Worm (Caenorhabditis elegans) whole organism, early embryonic: ENCODE measurements around the gene unc-36.

ENCODE experiments used
- B0310.2 ChIP-seq: sonication (generic microtip); optimal IDR thresholded peaks from 2 replicates; lab custom pipeline; 2016; ENCODE audit warnings: mild to moderate bottlenecking, missing genetic modification characterization, missing compliant biosample characterization
- F13C5.2 ChIP-seq: sonication (generic microtip); optimal IDR thresholded peaks from 2 replicates; lab custom pipeline; 2017; ENCODE audit warnings: mild to moderate bottlenecking, missing genetic modification characterization, inconsistent platforms, missing compliant biosample characterization
- aly-1 ChIP-seq: sonication (generic microtip); optimal IDR thresholded peaks from 2 replicates; lab custom pipeline; 2016; ENCODE audit warnings: missing genetic modification characterization, missing compliant biosample characterization
- ama-1 ChIP-seq: fragments of 150-350 bp; optimal IDR thresholded peaks from 2 replicates; lab custom pipeline; 2014
- ceh-13 ChIP-seq: fragments of 200-800 bp; sonication (Bioruptor generic); optimal IDR thresholded peaks from 2 replicates; lab custom pipeline; 2018; ENCODE audit warnings: mild to moderate bottlenecking, missing genetic modification characterization, missing compliant biosample characterization
- ceh-36 ChIP-seq: sonication (generic microtip); optimal IDR thresholded peaks from 2 replicates; lab custom pipeline; 2016; ENCODE audit warnings: missing genetic modification characterization, inconsistent platforms, missing compliant biosample characterization
- ets-7 ChIP-seq: sonication (generic microtip); optimal IDR thresholded peaks from 2 replicates; lab custom pipeline; 2016; ENCODE audit warnings: missing genotype, missing genetic modification characterization, missing compliant biosample characterization
- flt-1 ChIP-seq: fragments of 200-800 bp; sonication (Bioruptor generic); IDR thresholded peaks from 2 replicates; pipeline ENCODE4 v1.3.6; 2022; ENCODE audit warnings: missing genetic modification characterization, missing compliant biosample characterization
- hmbx-1 ChIP-seq: sonication (generic microtip); optimal IDR thresholded peaks from 2 replicates; lab custom pipeline; 2016; ENCODE audit warnings: mild to moderate bottlenecking, missing genetic modification characterization, missing compliant biosample characterization
- hmg-4 ChIP-seq: fragments of 200-800 bp; sonication (Bioruptor generic); optimal IDR thresholded peaks from 2 replicates; lab custom pipeline; 2018; ENCODE audit warnings: mild to moderate bottlenecking, missing genetic modification characterization, missing compliant biosample characterization
- hnd-1 ChIP-seq: sonication (generic microtip); optimal IDR thresholded peaks from 2 replicates; lab custom pipeline; 2016; ENCODE audit warnings: missing genetic modification characterization, missing compliant biosample characterization
- pes-1 ChIP-seq: fragments of 200-800 bp; sonication (Bioruptor generic); IDR thresholded peaks from 2 replicates; pipeline ENCODE4 v1.3.6; 2022; ENCODE audit warnings: missing genetic modification reagents, missing genetic modification characterization, missing compliant biosample characterization
- scrt-1 ChIP-seq: fragments of 200-800 bp; sonication (Bioruptor generic); IDR thresholded peaks from 2 replicates; pipeline ENCODE4 v1.3.6; 2022; ENCODE audit warnings: missing genetic modification characterization, missing compliant biosample characterization
- sea-1 ChIP-seq: fragments of 200-800 bp; sonication (Bioruptor generic); conservative IDR thresholded peaks from 2 replicates; pipeline ENCODE4 v1.3.6; 2022; ENCODE audit warnings: missing genetic modification characterization, missing compliant biosample characterization
- tbx-11 ChIP-seq: fragments of 200-800 bp; sonication (Bioruptor generic); IDR thresholded peaks from 2 replicates; pipeline ENCODE4 v1.3.6; 2022; ENCODE audit warnings: missing genetic modification characterization, missing compliant biosample characterization
- tbx-37 ChIP-seq: fragments of 200-800 bp; sonication (Bioruptor generic); conservative IDR thresholded peaks from 2 replicates; pipeline ENCODE4 v1.3.6; 2022; ENCODE audit warnings: missing genetic modification reagents, missing genetic modification characterization, missing compliant biosample characterization
- tra-4 ChIP-seq: sonication (generic microtip); optimal IDR thresholded peaks from 2 replicates; lab custom pipeline; 2017; ENCODE audit warnings: missing genetic modification characterization, missing compliant biosample characterization

unc-36 gene

DNA sequence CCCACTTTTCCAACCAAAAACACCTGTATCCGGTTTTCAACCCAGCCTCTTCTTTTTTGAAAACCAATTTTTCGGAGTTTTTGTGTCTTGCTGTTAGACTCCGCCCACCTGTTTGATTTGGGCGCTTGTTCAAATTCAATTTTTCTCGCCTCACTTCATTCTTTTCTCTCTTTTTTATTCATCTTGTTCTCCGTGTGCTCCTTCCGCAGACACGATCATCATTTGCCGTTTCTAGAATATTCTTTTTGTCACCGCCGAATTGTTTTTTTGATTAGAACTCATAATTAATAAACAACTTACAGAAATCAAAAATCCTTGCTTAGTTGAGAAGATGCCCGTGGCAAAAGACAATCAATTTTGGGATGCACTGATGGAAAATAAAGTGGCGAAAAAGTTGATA lies 22.1 kb downstream of the unc-36 start, which contains the start of gene C50C3.5:
C50C3.5 (plus strand) TSS at position 301 of the 400 bp plus-strand sequence.
- no peak for TF ChIP-seq B0310.2 (tag; lab: Kevin White, UChicago)
- no peak for TF ChIP-seq ama-1 (lab: Kevin White, UChicago)
- no peak for TF ChIP-seq hnd-1
- TF ChIP-seq sea-1 (GFP tag; lab: Robert Waterston, UW): no peak
- TF ChIP-seq F13C5.2 (tag; lab: Kevin White, UChicago): no peak
- no peak for TF ChIP-seq ceh-36 (tag; lab: Kevin White, UChicago)

DNA sequence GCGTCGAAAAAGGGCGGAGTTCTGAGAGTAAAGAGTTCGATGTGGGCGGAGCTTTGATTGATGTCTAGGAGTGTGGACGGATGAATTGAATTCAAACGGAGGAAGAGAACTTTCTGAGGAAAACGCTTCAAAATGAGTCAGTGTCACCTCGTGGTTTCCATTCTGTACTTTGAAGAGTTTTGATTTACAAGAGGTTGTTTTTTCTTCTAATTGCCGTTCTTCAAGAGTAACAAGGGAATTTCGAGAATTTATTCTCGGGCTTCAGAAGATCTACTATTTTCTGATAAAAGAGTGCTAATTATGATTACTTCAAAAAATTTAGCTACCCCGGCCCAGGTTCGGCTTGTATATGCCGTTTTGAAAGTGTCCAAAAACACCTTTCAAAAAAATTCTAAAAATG lies 24.8 kb downstream of the unc-36 start, which contains the start of gene C50C3.12:
C50C3.12 (plus strand) TSS at position 301 of the 400 bp plus-strand sequence.
- TF ChIP-seq B0310.2 (tag; lab: Kevin White, UChicago) (no peak), F13C5.2 (tag; lab: Kevin White, UChicago) (no peak), scrt-1 (GFP tag; lab: Robert Waterston, UW) (no peak), ets-7 (tag; lab: Kevin White, UChicago) (no peak), ama-1 (lab: Kevin White, UChicago) (no peak), aly-1 (no peak), tbx-11 (GFP tag; lab: Robert Waterston, UW) (no peak), ceh-13 (GFP tag; lab: Kevin White, UChicago) (no peak), hnd-1 (no peak), hmbx-1 (tag; lab: Kevin White, UChicago) (no peak), hmg-4 (GFP tag; lab: Kevin White, UChicago) (no peak), pes-1 (no peak), tra-4 (tag; lab: Kevin White, UChicago) (no peak), flt-1 (GFP tag; lab: Robert Waterston, UW) (no peak), tbx-37 (GFP tag; lab: Robert Waterston, UW) (no peak), ceh-36 (tag; lab: Kevin White, UChicago) (no peak), sea-1 (GFP tag; lab: Robert Waterston, UW) (no peak)

DNA sequence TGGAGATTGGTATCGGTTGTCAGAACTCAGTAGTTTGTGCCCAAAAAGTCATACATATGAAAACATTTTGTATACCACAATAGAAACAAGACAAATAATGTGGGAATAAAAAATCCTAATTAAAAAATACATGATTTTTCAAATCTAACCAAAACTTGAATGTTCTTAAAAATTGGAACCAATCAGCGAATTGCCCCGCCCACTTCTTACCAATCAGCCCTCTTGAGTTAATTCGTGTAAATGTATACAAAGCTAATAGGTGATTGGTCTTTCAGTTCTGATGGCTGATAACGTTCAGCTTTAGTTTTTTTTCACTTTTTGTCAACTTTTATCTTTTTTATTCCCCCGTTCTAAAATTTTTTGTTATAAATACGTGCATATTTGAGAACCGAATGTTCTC lies 25.8 kb downstream of the unc-36 start:
- no peak for TF ChIP-seq hmg-4 (GFP tag; lab: Kevin White, UChicago)
- TF ChIP-seq scrt-1 (GFP tag; lab: Robert Waterston, UW): no peak
- TF ChIP-seq ama-1 (lab: Kevin White, UChicago): no peak
- no peak for TF ChIP-seq flt-1 (GFP tag; lab: Robert Waterston, UW)

DNA sequence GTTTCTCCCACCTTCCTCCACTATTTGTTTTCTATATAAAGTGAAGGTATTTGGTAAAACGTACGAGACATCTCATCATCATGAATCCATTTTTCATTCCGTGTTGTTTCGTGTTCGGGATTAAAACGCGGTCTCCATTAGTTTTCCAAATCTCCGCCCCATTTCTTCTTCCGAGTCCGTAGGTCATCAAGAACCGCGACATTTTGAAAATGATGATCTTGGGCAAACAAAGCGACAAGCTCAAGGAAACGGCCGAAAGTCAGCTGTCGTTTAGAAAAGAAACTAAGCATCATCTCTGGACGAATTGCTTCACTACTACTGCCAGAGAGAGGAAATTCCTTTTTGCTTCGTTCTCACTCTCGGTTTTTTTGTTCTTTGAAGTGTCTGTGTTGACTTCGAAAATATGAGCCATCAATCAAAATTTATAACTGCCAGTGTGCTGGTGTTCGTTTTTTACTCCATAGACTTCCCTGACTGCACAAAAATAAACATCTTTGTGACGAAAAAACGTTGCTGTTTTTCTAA lies 28.3 kb downstream of the unc-36 start:
- TF ChIP-seq F13C5.2 (tag; lab: Kevin White, UChicago) (no peak), hnd-1 (no peak), hmbx-1 (tag; lab: Kevin White, UChicago) (no peak), tbx-37 (GFP tag; lab: Robert Waterston, UW) (no peak), pes-1 (no peak), tra-4 (tag; lab: Kevin White, UChicago) (no peak), ets-7 (tag; lab: Kevin White, UChicago) (no peak), ceh-13 (GFP tag; lab: Kevin White, UChicago) (no peak), B0310.2 (tag; lab: Kevin White, UChicago) (no peak), sea-1 (GFP tag; lab: Robert Waterston, UW) (no peak), tbx-11 (GFP tag; lab: Robert Waterston, UW) (no peak), ceh-36 (tag; lab: Kevin White, UChicago) (no peak)

DNA sequence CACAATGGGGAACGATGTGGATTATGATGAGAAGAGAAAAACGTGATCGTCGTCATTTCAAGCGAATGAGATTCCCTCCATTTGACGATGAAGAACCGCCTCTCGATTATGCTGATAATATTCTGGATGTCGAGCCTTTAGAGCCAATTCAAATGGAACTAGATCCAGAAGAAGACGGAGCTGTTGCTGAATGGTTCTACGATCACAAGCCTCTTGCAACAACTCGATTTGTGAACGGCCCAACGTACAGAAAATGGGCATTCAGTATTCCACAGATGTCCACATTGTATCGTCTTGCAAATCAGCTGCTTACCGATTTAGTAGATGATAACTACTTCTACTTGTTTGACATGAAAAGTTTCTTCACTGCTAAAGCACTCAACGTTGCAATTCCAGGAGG lies 36.2 kb downstream of the unc-36 start:
- TF ChIP-seq tbx-11 (GFP tag; lab: Robert Waterston, UW) (no peak), tra-4 (tag; lab: Kevin White, UChicago) (no peak), ets-7 (tag; lab: Kevin White, UChicago) (no peak), B0310.2 (tag; lab: Kevin White, UChicago) (no peak)

DNA sequence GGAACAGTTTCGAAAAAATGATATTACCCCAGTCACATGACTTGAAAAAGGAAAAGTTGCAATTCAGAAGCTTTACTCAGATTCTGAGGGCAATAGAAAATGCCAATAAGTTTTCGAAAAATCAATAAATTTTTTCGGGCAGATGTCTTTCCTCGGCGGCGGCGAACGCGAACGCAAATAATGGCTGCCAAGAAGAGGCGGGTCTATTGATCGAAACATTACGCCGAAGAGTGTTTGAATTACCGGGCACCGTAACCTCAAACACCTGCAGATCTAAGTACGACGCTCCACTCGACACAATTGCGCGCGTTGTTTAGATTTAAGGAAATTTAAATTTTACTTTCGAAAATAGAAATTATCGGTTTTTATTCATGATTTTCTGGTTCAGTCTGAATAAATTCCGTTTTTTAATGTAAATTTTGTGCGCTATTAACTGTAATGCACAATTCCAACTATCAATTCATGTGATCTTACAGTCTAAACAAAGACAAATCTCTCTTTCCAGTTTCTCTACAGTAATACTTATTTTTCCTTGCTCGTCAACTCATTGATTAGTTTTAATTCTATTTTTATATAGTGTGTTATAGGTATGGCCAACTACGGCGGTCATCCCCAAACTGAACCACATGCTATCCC lies 37.1 kb downstream of the unc-36 start, which contains the start of gene prp-8:
prp-8 (plus strand) TSS at position 586 of the 636 bp plus-strand sequence.
- TF ChIP-seq ets-7 (tag; lab: Kevin White, UChicago): no peak
- TF ChIP-seq tra-4 (tag; lab: Kevin White, UChicago): no peak
- no peak for TF ChIP-seq ceh-36 (tag; lab: Kevin White, UChicago)
- no peak for TF ChIP-seq hmbx-1 (tag; lab: Kevin White, UChicago)
- no peak for TF ChIP-seq hnd-1
- no peak for TF ChIP-seq tbx-11 (GFP tag; lab: Robert Waterston, UW)
- TF ChIP-seq ceh-13 (GFP tag; lab: Kevin White, UChicago): no peak
- peak; percentile 41 for TF ChIP-seq F13C5.2 (tag; lab: Kevin White, UChicago)
- peak; percentile 60 for TF ChIP-seq hmg-4 (GFP tag; lab: Kevin White, UChicago)
- no peak for TF ChIP-seq aly-1
- TF ChIP-seq ama-1 (lab: Kevin White, UChicago): no peak
- peak; percentile 38; the same call in 1 of the 2 replicates for TF ChIP-seq flt-1 (GFP tag; lab: Robert Waterston, UW)
- no peak for TF ChIP-seq sea-1 (GFP tag; lab: Robert Waterston, UW)
- TF ChIP-seq tbx-37 (GFP tag; lab: Robert Waterston, UW): peak; percentile 47; the same call in 1 of the 2 replicates
- no peak for TF ChIP-seq scrt-1 (GFP tag; lab: Robert Waterston, UW)
- TF ChIP-seq B0310.2 (tag; lab: Kevin White, UChicago): no peak

DNA sequence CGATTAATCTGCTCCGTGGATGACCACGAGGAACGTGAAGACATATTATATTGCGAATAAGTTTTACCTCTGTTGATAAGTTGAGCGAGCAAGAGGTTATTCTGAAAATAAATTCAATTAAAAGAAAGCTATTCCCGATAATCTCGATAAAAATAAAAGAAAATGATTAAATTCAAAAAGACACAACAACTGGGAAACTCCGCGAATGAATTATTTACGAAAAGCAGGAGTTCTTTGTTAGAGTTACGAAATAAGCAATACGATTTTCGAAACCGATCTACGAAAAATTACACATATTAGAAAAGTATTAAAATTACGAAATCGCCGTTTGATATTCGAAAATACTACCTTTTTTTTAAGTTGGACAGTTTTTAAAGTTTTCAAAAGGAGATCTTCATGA lies 37.7 kb downstream of the unc-36 start, which contains the start of gene bath-42:
bath-42 (minus strand) TSS at position 101 of the 400 bp plus-strand sequence.
- TF ChIP-seq hnd-1: no peak
- TF ChIP-seq ceh-13 (GFP tag; lab: Kevin White, UChicago): no peak
- TF ChIP-seq tbx-37 (GFP tag; lab: Robert Waterston, UW): no peak
- no peak for TF ChIP-seq ama-1 (lab: Kevin White, UChicago)
- no peak for TF ChIP-seq ets-7 (tag; lab: Kevin White, UChicago)
- TF ChIP-seq B0310.2 (tag; lab: Kevin White, UChicago): no peak
- TF ChIP-seq ceh-36 (tag; lab: Kevin White, UChicago): no peak
